Worm (Caenorhabditis elegans) whole organism, young adult: Measurements from ENCODE around the gene Y45G5AM.9.

Experiments
- C06A6.2 ChIP-seq: fragments of 200-800 bp; sonication (Bioruptor generic); conservative IDR thresholded peaks from 2 replicates; pipeline ENCODE4 v1.3.6; 2022; ENCODE audit warnings: missing genetic modification characterization, missing compliant biosample characterization
- C17E4.6 ChIP-seq: fragments of 200-800 bp; sonication (Bioruptor generic); IDR thresholded peaks from 2 replicates; pipeline ENCODE4 v1.3.6; 2022; ENCODE audit warnings: missing genetic modification reagents, missing genetic modification characterization, missing compliant biosample characterization
- D2030.7 ChIP-seq: fragments of 200-800 bp; sonication (Bioruptor generic); IDR thresholded peaks from 2 replicates; pipeline ENCODE4 v1.3.6; 2022; ENCODE audit warnings: missing genetic modification reagents, missing genetic modification characterization, missing compliant biosample characterization
- F22D6.2 ChIP-seq: sonication (generic microtip); optimal IDR thresholded peaks from 2 replicates; lab custom pipeline; 2016; ENCODE audit warnings: mild to moderate bottlenecking, missing genetic modification characterization, missing compliant biosample characterization
- F33H1.4 ChIP-seq: fragments of 200-800 bp; sonication (Bioruptor generic); IDR thresholded peaks from 2 replicates; pipeline ENCODE4 v1.3.6; 2022; ENCODE audit warnings: missing genetic modification reagents, missing genetic modification characterization, missing compliant biosample characterization
- F37B4.10 ChIP-seq: fragments of 200-800 bp; sonication (Bioruptor generic); IDR thresholded peaks from 2 replicates; pipeline ENCODE4 v1.3.6; 2022; ENCODE audit warnings: missing genetic modification characterization, missing compliant biosample characterization
- F49E8.2 ChIP-seq: sonication (generic microtip); optimal IDR thresholded peaks from 3 replicates; lab custom pipeline; 2017; ENCODE audit warnings: missing genetic modification characterization, mild to moderate bottlenecking, missing compliant biosample characterization, antibody characterized with exemption, moderate library complexity; ENCODE audit not compliant: insufficient read depth
- F52B5.7 ChIP-seq: sonication (generic microtip); optimal IDR thresholded peaks from 2 replicates; lab custom pipeline; 2016; ENCODE audit warnings: mild to moderate bottlenecking, missing genetic modification characterization, missing compliant biosample characterization
- F55B11.4 ChIP-seq: sonication (generic microtip); optimal IDR thresholded peaks from 2 replicates; lab custom pipeline; 2016; ENCODE audit warnings: missing compliant biosample characterization, missing genetic modification characterization, borderline replicate concordance; ENCODE audit not compliant: insufficient read depth
- F57A8.1 ChIP-seq: fragments of 200-800 bp; sonication (Bioruptor generic); optimal IDR thresholded peaks from 2 replicates; lab custom pipeline; 2018; ENCODE audit warnings: mild to moderate bottlenecking, missing genetic modification characterization, moderate library complexity, missing compliant biosample characterization
- F57C9.4 ChIP-seq: sonication (generic microtip); optimal IDR thresholded peaks from 2 replicates; lab custom pipeline; 2017; ENCODE audit warnings: mild to moderate bottlenecking, missing genetic modification characterization, missing compliant biosample characterization
- Y53F4B.3 ChIP-seq: fragments of 200-800 bp; sonication (Bioruptor generic); IDR thresholded peaks from 2 replicates; pipeline ENCODE4 v1.3.6; 2022; ENCODE audit warnings: missing genetic modification reagents, missing genetic modification characterization, missing compliant biosample characterization
- akir-1 ChIP-seq: fragments of 200-800 bp; sonication (Bioruptor generic); optimal IDR thresholded peaks from 2 replicates; lab custom pipeline; 2018; ENCODE audit warnings: mild to moderate bottlenecking, missing genetic modification characterization, moderate library complexity, missing compliant biosample characterization
- aptf-2 ChIP-seq: fragments of 200-800 bp; sonication (Bioruptor generic); conservative IDR thresholded peaks from 2 replicates; pipeline ENCODE4 v1.3.6; 2022; ENCODE audit warnings: missing genetic modification reagents, missing genetic modification characterization, missing compliant biosample characterization
- attf-3 ChIP-seq: fragments of 200-800 bp; sonication (Bioruptor generic); conservative IDR thresholded peaks from 2 replicates; pipeline ENCODE4 v1.3.6; 2022; ENCODE audit warnings: missing genetic modification reagents, missing genetic modification characterization, missing compliant biosample characterization
- attf-5 ChIP-seq: fragments of 200-800 bp; sonication (Bioruptor generic); optimal IDR thresholded peaks from 2 replicates; lab custom pipeline; 2018; ENCODE audit warnings: mild to moderate bottlenecking, missing genetic modification characterization, missing compliant biosample characterization
- cebp-1 ChIP-seq, 2 experiments: fragments of 200-800 bp in 1 of 2; sonication (Bioruptor generic) in 1 of 2; sonication (generic microtip) in 1 of 2; IDR thresholded peaks in 1 of 2; optimal IDR thresholded peaks in 1 of 2; 2 replicates each; pipeline versions ENCODE4 v1.3.6 to Lab custom; 2017 to 2022; ENCODE audit warnings: missing compliant biosample characterization in 2 of 2, missing genetic modification characterization in 2 of 2, mild to moderate bottlenecking in 1 of 2, missing genetic modification reagents in 1 of 2, moderate library complexity in 1 of 2
- ceh-58 ChIP-seq: fragments of 200-800 bp; sonication (Bioruptor generic); IDR thresholded peaks from 2 replicates; pipeline ENCODE4 v1.3.6; 2022; ENCODE audit warnings: missing genetic modification characterization, missing compliant biosample characterization
- ceh-79 ChIP-seq: sonication (generic microtip); optimal IDR thresholded peaks from 2 replicates; lab custom pipeline; 2017; ENCODE audit warnings: mild to moderate bottlenecking, missing genetic modification characterization, missing compliant biosample characterization
- dox-1 ChIP-seq: fragments of 200-800 bp; sonication (Bioruptor generic); IDR thresholded peaks from 2 replicates; pipeline ENCODE4 v1.3.6; 2022; ENCODE audit warnings: missing genetic modification reagents, missing genetic modification characterization, missing compliant biosample characterization
- dpff-1 ChIP-seq: sonication (generic microtip); optimal IDR thresholded peaks from 2 replicates; lab custom pipeline; 2017; ENCODE audit warnings: mild to moderate bottlenecking, missing genetic modification characterization, missing compliant biosample characterization
- egl-18 ChIP-seq: fragments of 200-800 bp; sonication (Bioruptor generic); IDR thresholded peaks from 2 replicates; pipeline ENCODE4 v1.3.6; 2022; ENCODE audit warnings: missing genetic modification reagents, missing genetic modification characterization, missing compliant biosample characterization
- fkh-3 ChIP-seq: sonication (generic microtip); optimal IDR thresholded peaks from 2 replicates; lab custom pipeline; 2016; ENCODE audit warnings: mild to moderate bottlenecking, missing genetic modification characterization, missing compliant biosample characterization
- hmg-1.2 ChIP-seq: fragments of 200-800 bp; sonication (Bioruptor generic); IDR thresholded peaks from 2 replicates; pipeline ENCODE4 v1.3.6; 2022; ENCODE audit warnings: missing genetic modification reagents, missing genetic modification characterization, missing compliant biosample characterization
- lag-1 ChIP-seq: fragments of 200-800 bp; sonication (Bioruptor generic); IDR thresholded peaks from 2 replicates; pipeline ENCODE4 v1.3.6; 2022; ENCODE audit warnings: missing genetic modification reagents, missing genetic modification characterization, missing compliant biosample characterization
- let-526 ChIP-seq: fragments of 200-800 bp; sonication (Bioruptor generic); IDR thresholded peaks from 2 replicates; pipeline ENCODE4 v1.3.6; 2022; ENCODE audit warnings: missing genetic modification reagents, missing genetic modification characterization, missing compliant biosample characterization
- lin-35 ChIP-seq, 3 experiments: fragments of 150-350 bp in 2 of 3; sonication (generic microtip) in 1 of 3; optimal IDR thresholded peaks; 2 replicates each; lab custom pipeline; 2014 to 2018; ENCODE audit warnings: missing biosample characterization in 3 of 3, missing genetic modification characterization in 3 of 3, missing genetic modification reagents in 3 of 3
- lsl-1 ChIP-seq: fragments of 200-800 bp; sonication (Bioruptor generic); optimal IDR thresholded peaks from 2 replicates; lab custom pipeline; 2018; ENCODE audit warnings: mild to moderate bottlenecking, missing genetic modification characterization, moderate library complexity, missing compliant biosample characterization
- madf-6 ChIP-seq: fragments of 200-800 bp; sonication (Bioruptor generic); IDR thresholded peaks from 2 replicates; pipeline ENCODE4 v1.3.6; 2022; ENCODE audit warnings: missing genetic modification reagents, missing genetic modification characterization, missing compliant biosample characterization
- mcd-1 ChIP-seq: fragments of 200-800 bp; sonication (Bioruptor generic); IDR thresholded peaks from 2 replicates; pipeline ENCODE4 v1.3.6; 2022; ENCODE audit warnings: missing genetic modification reagents, missing genetic modification characterization, missing compliant biosample characterization
- mes-4 ChIP-seq: sonication (generic microtip); optimal IDR thresholded peaks from 2 replicates; lab custom pipeline; 2016; ENCODE audit warnings: missing genotype, missing genetic modification characterization, missing compliant biosample characterization
- nfya-1 ChIP-seq: sonication (generic microtip); optimal IDR thresholded peaks from 2 replicates; lab custom pipeline; 2017; ENCODE audit warnings: antibody characterized with exemption, missing compliant biosample characterization, missing genetic modification characterization, borderline replicate concordance; ENCODE audit not compliant: insufficient read depth
- nhr-179 ChIP-seq: sonication (generic microtip); optimal IDR thresholded peaks from 2 replicates; lab custom pipeline; 2016; ENCODE audit warnings: mild to moderate bottlenecking, missing genetic modification characterization, missing compliant biosample characterization
- pbrm-1 ChIP-seq: fragments of 200-800 bp; sonication (Bioruptor generic); IDR thresholded peaks from 2 replicates; pipeline ENCODE4 v1.3.6; 2022; ENCODE audit warnings: missing genetic modification reagents, missing genetic modification characterization, missing compliant biosample characterization
- rcor-1 ChIP-seq: fragments of 200-800 bp; sonication (Bioruptor generic); IDR thresholded peaks from 2 replicates; pipeline ENCODE4 v1.3.6; 2022; ENCODE audit warnings: missing genetic modification reagents, missing genetic modification characterization, missing compliant biosample characterization
- repo-1 ChIP-seq: sonication (generic microtip); optimal IDR thresholded peaks from 2 replicates; lab custom pipeline; 2017; ENCODE audit warnings: mild to moderate bottlenecking, missing genetic modification characterization, missing compliant biosample characterization
- rpc-1 ChIP-seq, 2 experiments: fragments of 150-350 bp in 1 of 2; sonication (generic microtip) in 1 of 2; optimal IDR thresholded peaks; 2 replicates each; lab custom pipeline; 2014 to 2018; ENCODE audit warnings: missing biosample characterization in 1 of 2, missing genetic modification characterization in 1 of 2, missing genetic modification reagents in 1 of 2, missing genotype in 1 of 2
- snpc-4 ChIP-seq, 5 experiments: fragments of 150-350 bp in 1 of 5; sonication (generic microtip) in 4 of 5; optimal IDR thresholded peaks; 2 replicates each; lab custom pipeline; 2014 to 2018; ENCODE audit warnings: missing genetic modification characterization in 5 of 5, missing biosample characterization in 3 of 5, antibody characterized with exemption in 2 of 5, mild to moderate bottlenecking in 2 of 5, missing compliant biosample characterization in 2 of 5, missing genotype in 2 of 5, moderate library complexity in 2 of 5, missing genetic modification reagents in 1 of 5
- sptf-2 ChIP-seq: fragments of 200-800 bp; sonication (Bioruptor generic); optimal IDR thresholded peaks from 2 replicates; lab custom pipeline; 2018; ENCODE audit warnings: mild to moderate bottlenecking, missing genetic modification characterization, missing compliant biosample characterization
- tbp1 ChIP-seq: fragments of 200-800 bp; sonication (Bioruptor generic); optimal IDR thresholded peaks from 2 replicates; lab custom pipeline; 2018; ENCODE audit warnings: mild to moderate bottlenecking, missing genetic modification characterization, missing compliant biosample characterization
- zfh-2 ChIP-seq: fragments of 200-800 bp; sonication (Bioruptor generic); conservative IDR thresholded peaks from 2 replicates; pipeline ENCODE4 v1.3.6; 2022; ENCODE audit warnings: missing genetic modification reagents, missing genetic modification characterization, missing compliant biosample characterization

Y45G5AM.9 gene

DNA sequence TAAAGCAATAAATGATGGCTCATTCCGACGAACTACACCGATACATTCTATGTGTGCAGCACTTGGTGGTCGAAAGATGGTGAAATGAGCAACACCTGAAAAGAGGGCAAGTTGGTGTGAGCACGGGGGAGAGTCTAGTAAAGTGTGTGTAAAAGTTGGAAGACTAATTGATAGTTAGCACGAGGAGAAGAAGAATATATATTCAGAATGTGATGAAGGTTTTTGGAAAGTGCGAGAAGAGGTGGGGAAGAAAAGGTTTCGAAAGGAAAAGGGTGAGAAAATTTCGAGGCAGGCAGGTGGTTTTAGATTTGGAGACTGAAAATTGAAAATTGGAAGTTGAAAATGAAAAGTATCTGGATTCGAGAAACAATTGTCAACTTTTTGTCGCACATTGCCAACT, 42.2 kb downstream of the Y45G5AM.9 start, which contains the start of gene Y45G5AM.6:
Gene Y45G5AM.6, minus strand, starts transcription at position 101 of the 400 bp plus-strand sequence.
- TF ChIP-seq F37B4.10 (GFP tag; lab: Robert Waterston, UW) (no peak), lin-35 (GFP tag; optimal IDR thresholded peaks at IDR 0.05; lab: Kevin White, UChicago) (no peak), Y53F4B.3 (GFP tag; lab: Robert Waterston, UW) (no peak), F52B5.7 (tag; lab: Kevin White, UChicago) (no peak), dpff-1 (no peak), F49E8.2 (tag; lab: Kevin White, UChicago) (no peak), ceh-79 (tag; lab: Kevin White, UChicago) (no peak), mes-4 (no peak), F57C9.4 (tag; lab: Kevin White, UChicago) (no peak), nhr-179 (tag; lab: Kevin White, UChicago) (no peak), let-526 (GFP tag; lab: Robert Waterston, UW) (no peak), rcor-1 (GFP tag; lab: Robert Waterston, UW) (no peak), C17E4.6 (GFP tag; lab: Robert Waterston, UW) (no peak), D2030.7 (GFP tag; lab: Robert Waterston, UW) (no peak), C06A6.2 (GFP tag; lab: Robert Waterston, UW) (no peak), egl-18 (GFP tag; lab: Robert Waterston, UW) (no peak), F55B11.4 (tag; lab: Kevin White, UChicago) (no peak), ceh-58 (GFP tag; lab: Robert Waterston, UW) (no peak), fkh-3 (tag; lab: Kevin White, UChicago) (no peak)
- TF ChIP-seq, all 124 proteins: peak for 0

DNA sequence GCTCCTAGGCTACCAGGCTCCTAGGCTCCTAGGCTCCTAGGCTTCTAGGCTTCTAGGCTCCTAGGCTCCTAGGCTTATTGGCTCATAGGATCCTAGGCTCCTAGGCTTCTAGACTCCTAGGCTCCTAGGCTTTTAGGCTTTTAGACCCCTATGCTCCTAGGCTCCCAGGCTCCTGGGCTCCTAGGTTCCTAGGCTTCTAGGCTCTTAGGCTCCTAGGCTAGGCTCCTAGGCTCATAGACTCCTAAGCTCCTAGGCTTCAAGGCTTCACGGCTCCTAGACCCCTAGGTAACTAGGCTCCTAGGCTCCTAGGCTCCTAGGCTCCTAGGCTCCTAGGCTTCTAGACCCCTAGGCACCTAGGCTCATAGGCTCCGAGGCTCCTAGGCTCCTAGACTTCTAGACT, 43.0 kb downstream of the Y45G5AM.9 start:
- TF ChIP-seq rpc-1 (optimal IDR thresholded peaks at IDR 0.05; lab: Kevin White, UChicago) (no peak), rpc-1 (tag; optimal IDR thresholded peaks at IDR 0.05; lab: Kevin White, UChicago) (no peak), repo-1 (no peak), zfh-2 (GFP tag; lab: Robert Waterston, UW) (peak; percentile 59), akir-1 (GFP tag; lab: Kevin White, UChicago) (no peak)

DNA sequence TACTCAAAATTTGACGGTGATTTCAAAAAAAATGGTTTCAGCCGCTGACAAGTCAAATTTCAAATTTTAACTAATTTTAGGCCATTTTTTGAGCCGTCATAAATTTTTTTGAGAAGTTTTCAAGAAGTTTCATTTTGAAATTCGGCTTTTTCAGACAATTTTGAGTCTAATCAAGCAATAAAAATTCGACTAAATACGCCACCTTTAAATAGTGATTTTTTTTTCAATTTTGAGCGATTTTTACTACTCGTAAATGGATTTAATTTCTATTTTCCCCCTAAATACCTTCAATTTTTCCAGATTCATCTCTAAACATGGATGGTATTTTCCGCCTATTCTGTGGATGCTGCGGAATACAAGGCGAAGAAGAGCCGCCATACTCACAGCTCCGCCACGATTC, 50.2 kb downstream of the Y45G5AM.9 start, which contains the start of gene Y45G5AL.1:
Gene Y45G5AL.1, plus strand, starts transcription at position 301 of the 400 bp plus-strand sequence.
- TF ChIP-seq F22D6.2 (no peak), attf-3 (GFP tag; lab: Robert Waterston, UW) (no peak), lag-1 (GFP tag; lab: Robert Waterston, UW) (no peak)
- TF ChIP-seq, all 124 proteins: peak for 0

DNA sequence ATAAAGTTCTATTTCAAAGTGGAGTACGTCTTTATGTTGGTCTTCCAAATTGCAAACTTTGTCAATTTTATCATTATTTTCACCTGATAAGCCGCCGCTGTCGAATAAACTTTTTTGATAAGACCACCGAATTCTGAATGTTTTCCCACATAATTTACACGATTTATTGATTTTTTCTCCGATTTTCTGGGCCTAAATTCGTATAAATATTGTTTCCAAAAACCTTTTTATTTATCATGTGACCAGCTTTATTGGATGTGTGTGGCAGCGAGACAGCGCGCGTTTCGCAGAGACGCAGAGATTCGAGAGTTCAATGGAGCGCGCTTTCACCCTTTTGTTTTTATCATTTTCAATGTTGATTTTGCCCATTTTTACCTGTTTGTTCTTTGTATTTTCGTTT, 51.4 kb downstream of the Y45G5AM.9 start:
- TF ChIP-seq dox-1 (GFP tag; lab: Robert Waterston, UW) (peak; percentile 72), hmg-1.2 (peak; percentile 97), cebp-1 (GFP tag; IDR thresholded peaks at IDR 0.05; lab: Robert Waterston, UW) (no peak), cebp-1 (tag; optimal IDR thresholded peaks at IDR 0.05; lab: Kevin White, UChicago) (peak; percentile 59), pbrm-1 (GFP tag; lab: Robert Waterston, UW) (0 out of 2 replicates have a peak, but pooled peaks have one; percentile 31), madf-6 (GFP tag; lab: Robert Waterston, UW) (peak; percentile 50; the same call in 1 of the 2 replicates), F33H1.4 (GFP tag; lab: Robert Waterston, UW) (peak; percentile 31; the same call in 1 of the 2 replicates), mes-4 (no peak), nfya-1 (tag; lab: Kevin White, UChicago) (no peak), sptf-2 (GFP tag; lab: Kevin White, UChicago) (no peak), tbp1 (GFP tag; lab: Kevin White, UChicago) (peak; percentile 23), lsl-1 (GFP tag; lab: Kevin White, UChicago) (peak; percentile 3), snpc-4 (GFP tag; optimal IDR thresholded peaks at IDR 0.05; lab: Kevin White, UChicago) (no peak), snpc-4 (tag; optimal IDR thresholded peaks at IDR 0.05; lab: Kevin White, UChicago) (peak in 3 of 4 experiments; percentile 7 to 37 (median 23)), nhr-179 (tag; lab: Kevin White, UChicago) (no peak), rcor-1 (GFP tag; lab: Robert Waterston, UW) (no peak), aptf-2 (GFP tag; lab: Robert Waterston, UW) (no peak), mcd-1 (peak; percentile 96), F57A8.1 (GFP tag; lab: Kevin White, UChicago) (no peak), lin-35 (GFP tag; optimal IDR thresholded peaks at IDR 0.05; lab: Kevin White, UChicago) (peak in 1 of 3 experiments; percentile 47), attf-5 (GFP tag; lab: Kevin White, UChicago) (peak; percentile 56)
